Worm (Caenorhabditis elegans) whole organism, L4/young adult: ENCODE measurements around the gene lron-15.

Source experiments
- W03F9.2 ChIP-seq: fragments of 150-350 bp; optimal IDR thresholded peaks from 2 replicates; lab custom pipeline; 2014; ENCODE audit warnings: missing biosample characterization, missing genetic modification characterization
- dao-5 ChIP-seq: sonication (generic microtip); optimal IDR thresholded peaks from 2 replicates; lab custom pipeline; 2016; ENCODE audit warnings: missing genotype, missing genetic modification characterization, moderate library complexity, missing compliant biosample characterization
- him-1 ChIP-seq: sonication (generic microtip); optimal IDR thresholded peaks from 2 replicates; lab custom pipeline; 2016; ENCODE audit warnings: missing genotype, missing genetic modification reagents, missing genetic modification characterization, missing compliant biosample characterization

ce11 chrII:6522622-6523254 is 22.0 kb downstream of the lron-15 start:
- TF ChIP-seq him-1 (tag; lab: Kevin White, UChicago) (no peak), W03F9.2 (tag; lab: Kevin White, UChicago) (no peak), dao-5 (tag; lab: Kevin White, UChicago) (no peak)
